Worm (Caenorhabditis elegans): ENCODE data around the gene sul-2.

DNA sequence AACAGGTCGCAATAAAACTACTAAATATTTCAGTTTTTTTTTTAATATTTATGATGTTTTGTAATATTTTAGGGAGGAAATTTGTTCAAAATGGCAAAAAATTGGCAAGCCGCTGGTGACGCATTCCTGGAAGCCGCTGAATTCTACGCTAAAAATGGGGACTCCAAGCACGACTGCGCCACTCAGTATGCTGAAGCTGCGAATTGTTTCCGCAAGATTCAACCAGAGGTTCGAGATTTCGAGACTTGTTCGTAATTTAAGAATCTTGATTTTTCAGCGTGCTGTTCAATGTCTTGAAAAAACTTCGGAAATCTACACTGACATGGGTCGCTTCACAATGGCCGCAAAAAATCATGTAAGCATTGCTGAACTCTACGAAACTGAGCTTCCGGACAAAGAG, 25.9 kb upstream of the sul-2 start:
- TF ChIP-seq pqm-1 (tag; optimal IDR thresholded peaks at IDR 0.05) (no peak), hlh-15 (tag; optimal IDR thresholded peaks at IDR 0.05) (no peak), ceh-24 (tag; optimal IDR thresholded peaks at IDR 0.05) (no peak), pax-1 (tag; optimal IDR thresholded peaks at IDR 0.05) (no peak), unc-55 (GFP tag; optimal IDR thresholded peaks at IDR 0.05) (no peak), sox-4 (tag; optimal IDR thresholded peaks at IDR 0.05) (no peak), ttx-3 (tag; optimal IDR thresholded peaks at IDR 0.05) (no peak), nhr-232 (tag; optimal IDR thresholded peaks at IDR 0.05) (no peak), C08G9.2 (tag; optimal IDR thresholded peaks at IDR 0.05) (no peak)
